Worm (Caenorhabditis elegans): ENCODE results near the gene skat-1.

ce11 chrIII:8985461-8985860, 11.1 kb downstream of the skat-1 start:
- no peak for TF ChIP-seq nhr-12 (tag; optimal IDR thresholded peaks at IDR 0.05)
- no peak for TF ChIP-seq unc-62 (GFP tag; optimal IDR thresholded peaks at IDR 0.05)
- TF ChIP-seq nhr-237 (tag; optimal IDR thresholded peaks at IDR 0.05) = no peak
- no peak for TF ChIP-seq mep-1 (tag; optimal IDR thresholded peaks at IDR 0.05)
- no peak for TF ChIP-seq unc-39 (tag; optimal IDR thresholded peaks at IDR 0.05)
- no peak for TF ChIP-seq ceh-43 (GFP tag; optimal IDR thresholded peaks at IDR 0.05)
- TF ChIP-seq elt-1 (tag; optimal IDR thresholded peaks at IDR 0.05; ENCODE audit: borderline replicate concordance, insufficient read depth) = no peak
- TF ChIP-seq pha-4 (tag; optimal IDR thresholded peaks at IDR 0.05) = no peak
- TF ChIP-seq snpc-4 (tag; optimal IDR thresholded peaks at IDR 0.05) = no peak
